Fruit fly (Drosophila melanogaster) whole organism, pupa: ENCODE results near the gene CG17928.
A peak's percentile ranks its signal among the peaks of the same experiment; 100 is the strongest.

Experiments used
- CG32121 ChIP-seq: fragments of 200-800 bp; sonication (Bioruptor generic); IDR thresholded peaks from 2 replicates; pipeline ENCODE4 v1.3.6; 2022; ENCODE audit warnings: missing biosample characterization, missing genetic modification characterization
- D1 ChIP-seq: fragments of 200-800 bp; sonication (Bioruptor generic); optimal IDR thresholded peaks from 2 replicates; lab custom pipeline; 2018; ENCODE audit warnings: missing biosample characterization, mild to moderate bottlenecking, missing genetic modification characterization, moderate library complexity
- Pif1B ChIP-seq: fragments of 200-800 bp; sonication (Bioruptor generic); optimal IDR thresholded peaks from 3 replicates; lab custom pipeline; 2016; ENCODE audit warnings: missing biosample characterization, missing genetic modification characterization

DNA sequence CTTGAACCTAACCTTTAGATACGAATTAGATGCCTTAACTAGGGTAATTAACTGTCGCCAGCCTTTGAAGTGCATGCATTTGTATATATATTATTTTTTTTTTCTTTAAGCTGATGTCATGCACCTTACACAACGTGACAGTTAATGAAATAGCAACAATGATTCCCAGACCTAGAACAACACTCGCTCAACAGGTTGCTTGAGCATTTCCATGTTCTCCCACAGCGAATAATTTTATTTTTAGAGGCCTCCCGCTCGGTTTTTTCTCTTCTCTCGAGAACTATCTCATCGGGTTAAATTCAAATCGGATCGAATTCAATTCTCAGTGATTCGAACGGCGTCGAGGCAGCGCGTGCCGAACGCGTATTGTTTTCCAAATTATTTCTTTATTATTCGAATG lies 7.3 kb downstream of the CG17928 start, which contains the start of gene Ugt37D1:
- TF ChIP-seq D1 (tag; lab: Kevin White, UChicago) (no peak), Pif1B (no peak), CG32121 (GFP tag; lab: Robert Waterston, UW) (0 out of 2 replicates have a peak, but pooled peaks have one; percentile 23)
